Worm (Caenorhabditis elegans): ENCODE results near the gene C04B4.4.

DNA sequence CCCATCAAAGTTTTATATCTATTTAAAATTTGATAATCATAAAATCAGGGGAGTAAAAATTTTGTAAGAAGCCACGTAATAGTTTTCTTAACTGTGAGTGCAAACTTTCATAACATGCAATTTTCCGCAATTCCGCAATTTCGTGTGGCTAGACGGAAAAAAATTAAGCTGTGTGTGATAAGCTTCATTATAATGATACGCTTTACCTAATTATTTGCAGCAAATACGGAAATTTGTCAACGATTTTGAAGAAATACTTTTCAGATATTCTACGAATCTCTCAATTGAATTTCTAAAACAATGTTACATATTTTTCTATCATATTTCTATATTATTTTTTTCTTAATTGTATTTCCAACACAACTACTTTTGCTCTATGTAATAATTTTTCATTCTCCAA, 41.2 kb downstream of the C04B4.4 start, which contains the start of gene srd-46:
- TF ChIP-seq let-607 (tag; optimal IDR thresholded peaks at IDR 0.05) (no peak), ztf-28 (GFP tag; IDR thresholded peaks at IDR 0.05) (no peak), D2030.7 (GFP tag; IDR thresholded peaks at IDR 0.05) (no peak), F39B2.1 (GFP tag; IDR thresholded peaks at IDR 0.05) (no peak), ceh-40 (GFP tag; IDR thresholded peaks at IDR 0.05) (no peak), unc-62 (GFP tag; optimal IDR thresholded peaks at IDR 0.05) (no peak), nfyb-1 (GFP tag; IDR thresholded peaks at IDR 0.05) (no peak), snpc-4 (GFP tag; optimal IDR thresholded peaks at IDR 0.05) (no peak), snpc-4 (tag; optimal IDR thresholded peaks at IDR 0.05) (no peak)
